Worm (Caenorhabditis elegans) whole organism, late embryonic: ENCODE data around the gene srxa-15.

Experiments used
- C08G9.2 ChIP-seq: sonication (generic microtip); optimal IDR thresholded peaks from 2 replicates; lab custom pipeline; 2016; ENCODE audit warnings: mild to moderate bottlenecking, missing genetic modification characterization, moderate library complexity, missing compliant biosample characterization
- ama-1 ChIP-seq: fragments of 150-350 bp; optimal IDR thresholded peaks from 2 replicates; lab custom pipeline; 2014
- ceh-22 ChIP-seq: sonication (generic microtip); optimal IDR thresholded peaks from 2 replicates; lab custom pipeline; 2017; ENCODE audit warnings: missing biosample characterization, missing genetic modification characterization
- ceh-9 ChIP-seq: sonication (generic microtip); optimal IDR thresholded peaks from 2 replicates; lab custom pipeline; 2016; ENCODE audit warnings: mild to moderate bottlenecking, missing genetic modification characterization, inconsistent platforms, missing compliant biosample characterization
- elt-2 ChIP-seq: sonication (generic microtip); optimal IDR thresholded peaks from 2 replicates; lab custom pipeline; 2016; ENCODE audit warnings: missing genetic modification reagents, missing genetic modification characterization, missing compliant biosample characterization
- hlh-30 ChIP-seq: sonication (generic microtip); optimal IDR thresholded peaks from 2 replicates; lab custom pipeline; 2017; ENCODE audit warnings: antibody characterized with exemption, missing genetic modification characterization, missing compliant biosample characterization; ENCODE audit not compliant: insufficient read depth
- nhr-232 ChIP-seq: sonication (generic microtip); optimal IDR thresholded peaks from 2 replicates; lab custom pipeline; 2016; ENCODE audit warnings: missing genetic modification characterization, missing compliant biosample characterization
- pag-3 ChIP-seq: sonication (generic microtip); optimal IDR thresholded peaks from 2 replicates; lab custom pipeline; 2016; ENCODE audit warnings: missing compliant biosample characterization, missing genetic modification characterization, borderline replicate concordance
- pros-1 ChIP-seq: fragments of 150-350 bp; optimal IDR thresholded peaks from 2 replicates; lab custom pipeline; 2014; ENCODE audit warnings: missing biosample characterization, missing genetic modification reagents, missing genetic modification characterization
- sox-4 ChIP-seq: sonication (generic microtip); optimal IDR thresholded peaks from 2 replicates; lab custom pipeline; 2017; ENCODE audit warnings: mild to moderate bottlenecking, missing genetic modification characterization, inconsistent platforms, missing compliant biosample characterization

ce11 chrV:20681120-20681519 lies 39.1 kb downstream of the srxa-15 start, which contains the start of gene srsx-35:
- TF ChIP-seq C08G9.2 (tag; lab: Kevin White, UChicago) (no peak), elt-2 (tag; lab: Kevin White, UChicago) (no peak), nhr-232 (tag; lab: Kevin White, UChicago) (no peak), sox-4 (tag; lab: Kevin White, UChicago) (no peak), hlh-30 (tag; lab: Kevin White, UChicago) (no peak), pag-3 (tag; lab: Kevin White, UChicago) (no peak), ama-1 (lab: Kevin White, UChicago) (no peak), ceh-9 (tag; lab: Kevin White, UChicago) (no peak), pros-1 (tag; lab: Kevin White, UChicago) (no peak), ceh-22 (tag; lab: Kevin White, UChicago) (no peak)
